Fruit fly (Drosophila melanogaster): ENCODE measurements around the gene CG13841.
A peak's percentile ranks its signal among the peaks of the same experiment; 100 is the strongest.

The CG13841 gene

dm6 chr3R:22740930-22741329 is 26.6 kb downstream of the CG13841 start, which contains the start of the genes Dcr-1 and CG6985:
Gene Dcr-1, minus strand, starts transcription at chr3R:22741091.
Gene CG6985, plus strand, starts transcription at chr3R:22741150.
- no peak for TF ChIP-seq CG1024 (GFP tag; IDR thresholded peaks at IDR 0.05)
- peak; percentile 13 for TF ChIP-seq Sin3A (optimal IDR thresholded peaks at IDR 0.05)
- no peak for TF ChIP-seq cad (GFP tag; optimal IDR thresholded peaks at IDR 0.05)
- TF ChIP-seq NC2β (GFP tag; optimal IDR thresholded peaks at IDR 0.05) = no peak
- peak; percentile 26; the same call in 1 of the 3 replicates for TF ChIP-seq CG7963 (GFP tag; IDR thresholded peaks at IDR 0.05; ENCODE audit: partially characterized antibody)
- TF ChIP-seq Hmx (GFP tag; optimal IDR thresholded peaks at IDR 0.05) = no peak
- TF ChIP-seq CG13424 (tag; optimal IDR thresholded peaks at IDR 0.05) = no peak
- TF ChIP-seq CG15696 (tag; optimal IDR thresholded peaks at IDR 0.05) = no peak
- TF ChIP-seq wor (GFP tag; IDR thresholded peaks at IDR 0.05) = no peak
- peak; percentile 43 for TF ChIP-seq CG9797 (GFP tag; optimal IDR thresholded peaks at IDR 0.05)
- 0 out of 4 replicates have a peak, but pooled peaks have one; percentile 23 for TF ChIP-seq Dll (GFP tag; IDR thresholded peaks at IDR 0.05; ENCODE audit: partially characterized antibody)
- no peak for TF ChIP-seq gt (GFP tag; IDR thresholded peaks at IDR 0.05)
- no peak for TF ChIP-seq Nf-YB (GFP tag; optimal IDR thresholded peaks at IDR 0.05)
- 0 out of 3 replicates have a peak, but pooled peaks have one; percentile 20 for TF ChIP-seq zen2 (GFP tag; IDR thresholded peaks at IDR 0.05; ENCODE audit: partially characterized antibody)
- no peak for TF ChIP-seq nau (GFP tag; optimal IDR thresholded peaks at IDR 0.05)
- TF ChIP-seq MBD-R2 (GFP tag; IDR thresholded peaks at IDR 0.05) = peak; percentile 88
- peak; percentile 50 for TF ChIP-seq YL-1 (GFP tag; optimal IDR thresholded peaks at IDR 0.05)
- TF ChIP-seq mam (GFP tag; optimal IDR thresholded peaks at IDR 0.05) = no peak
- TF ChIP-seq sna (GFP tag; IDR thresholded peaks at IDR 0.05; ENCODE audit: partially characterized antibody) = peak; percentile 45; the same call in 1 of the 2 replicates
- TF ChIP-seq Oli (tag; optimal IDR thresholded peaks at IDR 0.05) = no peak
- no peak for TF ChIP-seq dati (GFP tag; IDR thresholded peaks at IDR 0.05)
- no peak for TF ChIP-seq CG17829 (tag; optimal IDR thresholded peaks at IDR 0.05)
- TF ChIP-seq CG14014 (GFP tag; IDR thresholded peaks at IDR 0.05) = no peak
- no peak for TF ChIP-seq Hr3 (GFP tag; optimal IDR thresholded peaks at IDR 0.05)
- TF ChIP-seq CG11247 (GFP tag; IDR thresholded peaks at IDR 0.05) = no peak
- no peak for TF ChIP-seq CG11723 (GFP tag; optimal IDR thresholded peaks at IDR 0.05)
- no peak for TF ChIP-seq CG4282 (GFP tag; optimal IDR thresholded peaks at IDR 0.05)
- TF ChIP-seq HLH4C (GFP tag; IDR thresholded peaks at IDR 0.05; ENCODE audit: partially characterized antibody) = no peak
- TF ChIP-seq CG34422 (GFP tag; IDR thresholded peaks at IDR 0.05) = peak; percentile 54; the same call in 1 of the 3 replicates
- TF ChIP-seq CG14710 (tag; optimal IDR thresholded peaks at IDR 0.05) = peak; percentile 50
- no peak for TF ChIP-seq CG10462 (GFP tag; optimal IDR thresholded peaks at IDR 0.05)
- TF ChIP-seq gcm (GFP tag; optimal IDR thresholded peaks at IDR 0.05) = no peak
- TF ChIP-seq CG17186 (GFP tag; optimal IDR thresholded peaks at IDR 0.05) = peak; percentile 20
- peak; percentile 40 for TF ChIP-seq stwl (tag; optimal IDR thresholded peaks at IDR 0.05)
- peak; percentile 69 for TF ChIP-seq gfzf (GFP tag; optimal IDR thresholded peaks at IDR 0.05)
- TF ChIP-seq vnd (GFP tag; IDR thresholded peaks at IDR 0.05; ENCODE audit: partially characterized antibody) = peak; percentile 29; the same call in 1 of the 3 replicates
- peak; percentile 42 for TF ChIP-seq pzg (GFP tag; optimal IDR thresholded peaks at IDR 0.05)
- no peak for TF ChIP-seq mirr (GFP tag; optimal IDR thresholded peaks at IDR 0.05)
- TF ChIP-seq CG12769 (tag; optimal IDR thresholded peaks at IDR 0.05) = no peak
- peak; percentile 33; the same call in 2 of the 3 replicates for TF ChIP-seq CG34224 (GFP tag; IDR thresholded peaks at IDR 0.05; ENCODE audit: partially characterized antibody)
- 0 out of 3 replicates have a peak, but pooled peaks have one; percentile 24 for TF ChIP-seq Opbp (GFP tag; IDR thresholded peaks at IDR 0.05; ENCODE audit: partially characterized antibody)
- TF ChIP-seq dm (GFP tag; optimal IDR thresholded peaks at IDR 0.05) = no peak
- TF ChIP-seq MESR4 (GFP tag; optimal IDR thresholded peaks at IDR 0.05) = peak; percentile 53
- no peak; the same call in 1 of the 2 replicates for TF ChIP-seq amos (GFP tag; IDR thresholded peaks at IDR 0.05; ENCODE audit: partially characterized antibody)
- peak; percentile 40 for TF ChIP-seq CG13287 (GFP tag; IDR thresholded peaks at IDR 0.05; ENCODE audit: partially characterized antibody)
- no peak for TF ChIP-seq NFAT (GFP tag; IDR thresholded peaks at IDR 0.05)
- TF ChIP-seq CG7271 (tag; optimal IDR thresholded peaks at IDR 0.05) = no peak
- TF ChIP-seq Dp (GFP tag; optimal IDR thresholded peaks at IDR 0.05) = peak; percentile 64
- TF ChIP-seq BEAF-32 (GFP tag; optimal IDR thresholded peaks at IDR 0.05) = peak; percentile 19
